Worm (Caenorhabditis elegans): ENCODE results near the gene nas-23.

The nas-23 gene

ce11 chrII:7493599-7493998 is at the start of gene nas-23:
nas-23 (minus strand) TSS chrII:7493699.
- TF ChIP-seq ceh-13 (GFP tag; optimal IDR thresholded peaks at IDR 0.05) (no peak), B0310.2 (tag; optimal IDR thresholded peaks at IDR 0.05) (no peak), sea-1 (GFP tag; conservative IDR thresholded peaks at IDR 0.05) (no peak), hnd-1 (tag; optimal IDR thresholded peaks at IDR 0.05) (no peak), pes-1 (GFP tag; IDR thresholded peaks at IDR 0.05) (no peak), hmg-4 (GFP tag; optimal IDR thresholded peaks at IDR 0.05) (no peak), tra-4 (tag; optimal IDR thresholded peaks at IDR 0.05) (no peak), ama-1 (optimal IDR thresholded peaks at IDR 0.05) (no peak), ceh-36 (tag; optimal IDR thresholded peaks at IDR 0.05) (no peak), scrt-1 (GFP tag; IDR thresholded peaks at IDR 0.05) (no peak), ets-7 (tag; optimal IDR thresholded peaks at IDR 0.05) (no peak), tbx-37 (GFP tag; conservative IDR thresholded peaks at IDR 0.05) (no peak)

ce11 chrII:7542952-7543351 is 49.5 kb upstream of the nas-23 start:
- TF ChIP-seq aly-1 (tag; optimal IDR thresholded peaks at IDR 0.05) (no peak), tra-4 (tag; optimal IDR thresholded peaks at IDR 0.05) (no peak), ceh-36 (tag; optimal IDR thresholded peaks at IDR 0.05) (no peak), ets-7 (tag; optimal IDR thresholded peaks at IDR 0.05) (no peak), flt-1 (GFP tag; IDR thresholded peaks at IDR 0.05) (no peak), sea-1 (GFP tag; conservative IDR thresholded peaks at IDR 0.05) (no peak)

DNA sequence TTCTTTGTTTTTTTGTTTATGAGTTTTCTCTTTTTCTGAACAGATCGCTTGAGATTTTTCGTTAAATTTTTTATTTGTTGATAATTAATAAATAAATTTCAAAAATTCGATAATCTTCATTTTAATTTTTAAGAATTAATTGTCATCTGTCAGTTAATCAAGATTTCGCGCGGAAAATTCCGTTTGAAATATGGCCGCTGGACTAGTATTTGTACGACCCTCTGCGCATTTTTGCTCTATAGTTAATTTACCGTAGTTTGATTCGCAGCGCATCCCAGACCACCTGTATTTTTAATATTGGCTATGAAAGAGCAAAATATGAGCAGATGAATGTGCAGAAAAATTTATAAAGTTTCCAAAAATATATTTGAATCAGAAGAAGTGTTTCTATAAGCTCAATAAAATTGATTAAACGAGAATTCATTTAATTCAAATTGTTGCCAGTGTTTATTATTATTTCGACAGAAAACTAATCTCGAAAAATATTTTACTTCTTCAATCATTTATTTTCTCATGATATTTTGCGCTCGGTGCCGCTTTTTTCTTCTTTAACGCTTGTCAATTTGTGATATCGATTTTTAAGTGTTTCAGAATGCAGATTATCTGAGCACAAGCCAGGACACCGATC is 44.2 kb upstream of the nas-23 start, which contains the start of gene nfi-1:
Gene nfi-1, plus strand, starts transcription at position 578 of the 628 bp plus-strand sequence.
- TF ChIP-seq flt-1 (GFP tag; IDR thresholded peaks at IDR 0.05) = no peak
- TF ChIP-seq pes-1 (GFP tag; IDR thresholded peaks at IDR 0.05) = no peak
- TF ChIP-seq scrt-1 (GFP tag; IDR thresholded peaks at IDR 0.05) = no peak
- no peak for TF ChIP-seq hmg-4 (GFP tag; optimal IDR thresholded peaks at IDR 0.05)
- TF ChIP-seq ets-7 (tag; optimal IDR thresholded peaks at IDR 0.05) = no peak
- no peak for TF ChIP-seq aly-1 (tag; optimal IDR thresholded peaks at IDR 0.05)
- TF ChIP-seq sea-1 (GFP tag; conservative IDR thresholded peaks at IDR 0.05) = no peak
- TF ChIP-seq tbx-11 (GFP tag; IDR thresholded peaks at IDR 0.05) = no peak
- no peak for TF ChIP-seq hnd-1 (tag; optimal IDR thresholded peaks at IDR 0.05)
- no peak for TF ChIP-seq B0310.2 (tag; optimal IDR thresholded peaks at IDR 0.05)
- TF ChIP-seq hmbx-1 (tag; optimal IDR thresholded peaks at IDR 0.05) = no peak
- TF ChIP-seq ceh-36 (tag; optimal IDR thresholded peaks at IDR 0.05) = no peak
- TF ChIP-seq F13C5.2 (tag; optimal IDR thresholded peaks at IDR 0.05) = no peak
- no peak for TF ChIP-seq tbx-37 (GFP tag; conservative IDR thresholded peaks at IDR 0.05)
- TF ChIP-seq tra-4 (tag; optimal IDR thresholded peaks at IDR 0.05) = no peak
- no peak for TF ChIP-seq ama-1 (optimal IDR thresholded peaks at IDR 0.05)

- TF ChIP-seq F13C5.2 (tag; optimal IDR thresholded peaks at IDR 0.05) (no peak), flt-1 (GFP tag; IDR thresholded peaks at IDR 0.05) (no peak), ama-1 (optimal IDR thresholded peaks at IDR 0.05) (no peak), tbx-37 (GFP tag; conservative IDR thresholded peaks at IDR 0.05) (no peak), pes-1 (GFP tag; IDR thresholded peaks at IDR 0.05) (no peak), B0310.2 (tag; optimal IDR thresholded peaks at IDR 0.05) (no peak), scrt-1 (GFP tag; IDR thresholded peaks at IDR 0.05) (no peak), ets-7 (tag; optimal IDR thresholded peaks at IDR 0.05) (no peak), tra-4 (tag; optimal IDR thresholded peaks at IDR 0.05) (no peak), aly-1 (tag; optimal IDR thresholded peaks at IDR 0.05) (no peak), hmg-4 (GFP tag; optimal IDR thresholded peaks at IDR 0.05) (no peak), ceh-36 (tag; optimal IDR thresholded peaks at IDR 0.05) (no peak), hnd-1 (tag; optimal IDR thresholded peaks at IDR 0.05) (no peak), sea-1 (GFP tag; conservative IDR thresholded peaks at IDR 0.05) (no peak), hmbx-1 (tag; optimal IDR thresholded peaks at IDR 0.05) (no peak)
Measured at ce11 chrII:7534934-7535333, 41.4 kb upstream of the nas-23 start, which contains the start of gene ZK1290.13. ZK1290.13 (plus strand) TSS chrII:7535006.

DNA sequence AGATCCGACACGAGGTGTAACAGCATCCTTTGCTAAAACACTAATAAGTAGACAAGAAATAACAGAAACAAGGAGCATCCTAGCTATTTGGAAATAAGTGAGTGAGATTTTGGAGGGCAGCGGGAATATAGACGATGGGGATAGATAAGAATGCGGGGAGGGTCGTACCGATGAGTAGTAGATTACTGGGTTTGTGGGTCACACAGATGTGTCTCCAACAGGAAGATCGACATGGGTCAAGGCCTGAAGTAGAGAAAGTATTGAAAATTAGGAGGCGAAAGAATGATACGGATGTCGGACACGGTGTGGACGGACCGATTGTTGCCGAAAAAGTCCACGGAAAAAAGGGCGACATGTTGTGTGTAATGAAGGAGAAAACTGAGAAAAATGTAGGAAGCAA is 40.9 kb upstream of the nas-23 start, which contains the start of gene wrt-10:
Gene wrt-10, minus strand, starts transcription at position 195 of the 400 bp plus-strand sequence.
- TF ChIP-seq ets-7 (tag; optimal IDR thresholded peaks at IDR 0.05) = no peak
- TF ChIP-seq flt-1 (GFP tag; IDR thresholded peaks at IDR 0.05) = no peak
- TF ChIP-seq tbx-37 (GFP tag; conservative IDR thresholded peaks at IDR 0.05) = no peak
- no peak for TF ChIP-seq ceh-36 (tag; optimal IDR thresholded peaks at IDR 0.05)
- TF ChIP-seq pes-1 (GFP tag; IDR thresholded peaks at IDR 0.05) = no peak
- no peak for TF ChIP-seq sea-1 (GFP tag; conservative IDR thresholded peaks at IDR 0.05)
- TF ChIP-seq hmbx-1 (tag; optimal IDR thresholded peaks at IDR 0.05) = no peak
- TF ChIP-seq ama-1 (optimal IDR thresholded peaks at IDR 0.05) = no peak
- no peak for TF ChIP-seq ceh-13 (GFP tag; optimal IDR thresholded peaks at IDR 0.05)
- no peak for TF ChIP-seq hnd-1 (tag; optimal IDR thresholded peaks at IDR 0.05)
- TF ChIP-seq B0310.2 (tag; optimal IDR thresholded peaks at IDR 0.05) = no peak
- TF ChIP-seq aly-1 (tag; optimal IDR thresholded peaks at IDR 0.05) = no peak
- no peak for TF ChIP-seq tra-4 (tag; optimal IDR thresholded peaks at IDR 0.05)
- no peak for TF ChIP-seq hmg-4 (GFP tag; optimal IDR thresholded peaks at IDR 0.05)
- no peak for TF ChIP-seq F13C5.2 (tag; optimal IDR thresholded peaks at IDR 0.05)
- TF ChIP-seq scrt-1 (GFP tag; IDR thresholded peaks at IDR 0.05) = no peak
- no peak for TF ChIP-seq tbx-11 (GFP tag; IDR thresholded peaks at IDR 0.05)

DNA sequence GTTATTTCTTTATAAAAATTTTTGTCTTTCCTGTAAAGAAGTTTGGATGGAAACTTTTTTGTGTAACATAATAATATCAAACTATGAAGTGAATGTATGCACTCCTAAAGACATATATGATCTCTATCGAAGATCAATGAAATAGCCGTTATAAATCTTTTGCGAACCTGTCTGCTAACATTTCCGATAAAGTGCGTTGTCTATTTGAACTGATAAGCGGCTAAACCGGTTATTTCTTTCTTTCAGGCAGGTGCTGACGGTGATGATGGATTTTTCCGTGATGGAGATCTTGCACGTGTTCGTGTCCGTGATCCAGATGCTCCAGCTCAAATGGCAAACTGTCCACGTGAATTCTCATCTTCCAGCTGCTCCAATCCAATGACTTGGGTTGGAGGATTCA is 38.0 kb upstream of the nas-23 start:
- TF ChIP-seq pes-1 (GFP tag; IDR thresholded peaks at IDR 0.05) = no peak
- TF ChIP-seq ceh-36 (tag; optimal IDR thresholded peaks at IDR 0.05) = no peak
- no peak for TF ChIP-seq B0310.2 (tag; optimal IDR thresholded peaks at IDR 0.05)
- no peak for TF ChIP-seq hnd-1 (tag; optimal IDR thresholded peaks at IDR 0.05)
- TF ChIP-seq tbx-11 (GFP tag; IDR thresholded peaks at IDR 0.05) = no peak
- TF ChIP-seq ets-7 (tag; optimal IDR thresholded peaks at IDR 0.05) = no peak
- no peak for TF ChIP-seq hmbx-1 (tag; optimal IDR thresholded peaks at IDR 0.05)
- TF ChIP-seq hmg-4 (GFP tag; optimal IDR thresholded peaks at IDR 0.05) = no peak
- TF ChIP-seq ceh-13 (GFP tag; optimal IDR thresholded peaks at IDR 0.05) = no peak
- TF ChIP-seq scrt-1 (GFP tag; IDR thresholded peaks at IDR 0.05) = no peak

- no peak for TF ChIP-seq hmbx-1 (tag; optimal IDR thresholded peaks at IDR 0.05)
- TF ChIP-seq aly-1 (tag; optimal IDR thresholded peaks at IDR 0.05) = no peak
Measured at ce11 chrII:7530944-7531343, 37.4 kb upstream of the nas-23 start, which contains the start of gene wrt-1. wrt-1 (plus strand) TSS chrII:7530996.

All from whole organism, early embryonic.